Comparison of ENCODE assay signal across 6 worm cellular contexts in genomic region chrIV:4093087-4093486, ce11.
A peak's percentile ranks its signal among the peaks of the same experiment; 100 is the strongest.
TF ChIP-seq lines count a peak whose summit lies in the region.

No protein-coding gene starts in this region.

TF ChIP-seq in whole organism, L1 larva, 84 proteins besides CTCF, POLR2A, EP300 and RAD21 (continued from another document and continues in another):
- TF ChIP-seq fkh-4 (tag; optimal IDR thresholded peaks at IDR 0.05; lab: Kevin White, UChicago; ENCODE audit: borderline replicate concordance) (no peak), dsc-1 (tag; optimal IDR thresholded peaks at IDR 0.05; lab: Kevin White, UChicago) (peak; percentile 70), sox-4 (tag; optimal IDR thresholded peaks at IDR 0.05; lab: Kevin White, UChicago) (no peak), aha-1 (tag; optimal IDR thresholded peaks at IDR 0.05; lab: Kevin White, UChicago) (no peak), snu-23 (GFP tag; optimal IDR thresholded peaks at IDR 0.05; lab: Kevin White, UChicago) (peak; percentile 91), aly-2 (tag; optimal IDR thresholded peaks at IDR 0.05; lab: Kevin White, UChicago) (peak; percentile 19), unc-86 (tag; optimal IDR thresholded peaks at IDR 0.05; lab: Kevin White, UChicago) (peak; percentile 80), dpl-1 (GFP tag; optimal IDR thresholded peaks at IDR 0.05; lab: Kevin White, UChicago) (peak; percentile 21 to 58 (median 55)), mep-1 (tag; optimal IDR thresholded peaks at IDR 0.05; lab: Kevin White, UChicago) (peak; percentile 67), nhr-77 (tag; optimal IDR thresholded peaks at IDR 0.05; lab: Kevin White, UChicago) (peak; percentile 3), nhr-76 (tag; optimal IDR thresholded peaks at IDR 0.05; lab: Kevin White, UChicago) (no peak), nhr-19 (GFP tag; conservative IDR thresholded peaks at IDR 0.05; lab: Robert Waterston, UW) (peak; percentile 77), fos-1 (tag; optimal IDR thresholded peaks at IDR 0.05; lab: Kevin White, UChicago) (peak; percentile 71), mdl-1 (tag; optimal IDR thresholded peaks at IDR 0.05; lab: Kevin White, UChicago) (peak in 1 of 2 experiments; percentile 45), C04F5.9 (tag; optimal IDR thresholded peaks at IDR 0.05; lab: Kevin White, UChicago) (peak; percentile 17), fkh-8 (tag; optimal IDR thresholded peaks at IDR 0.05; lab: Kevin White, UChicago) (peak; percentile 74), Y116A8C.19 (tag; optimal IDR thresholded peaks at IDR 0.05; lab: Kevin White, UChicago; ENCODE audit: borderline replicate concordance) (no peak), nhr-90 (tag; optimal IDR thresholded peaks at IDR 0.05; lab: Kevin White, UChicago; ENCODE audit: poor library complexity) (peak; percentile 68), pag-3 (tag; optimal IDR thresholded peaks at IDR 0.05; lab: Kevin White, UChicago; ENCODE audit: borderline replicate concordance, insufficient read depth) (no peak), F16B12.6 (tag; optimal IDR thresholded peaks at IDR 0.05; lab: Kevin White, UChicago) (peak; percentile 46), elt-2 (tag; optimal IDR thresholded peaks at IDR 0.05; lab: Kevin White, UChicago) (peak; percentile 24)

TF ChIP-seq in whole organism, L2 larva, 48 proteins besides CTCF, POLR2A, EP300 and RAD21 (continued from another document and continues in another):
- TF ChIP-seq nhr-129 (tag; optimal IDR thresholded peaks at IDR 0.05; lab: Kevin White, UChicago) = peak; percentile 69
- TF ChIP-seq mab-5 (tag; optimal IDR thresholded peaks at IDR 0.05; lab: Kevin White, UChicago) = peak; percentile 23
- TF ChIP-seq unc-55 (GFP tag; optimal IDR thresholded peaks at IDR 0.05; lab: Kevin White, UChicago) = peak; percentile 84
- no peak for TF ChIP-seq ZK546.5 (tag; optimal IDR thresholded peaks at IDR 0.05; lab: Kevin White, UChicago)
- TF ChIP-seq mbf-1 (tag; optimal IDR thresholded peaks at IDR 0.05; lab: Kevin White, UChicago) = no peak
- peak; percentile 57 for TF ChIP-seq nhr-21 (tag; optimal IDR thresholded peaks at IDR 0.05; lab: Kevin White, UChicago)
- TF ChIP-seq sma-9 (GFP tag; optimal IDR thresholded peaks at IDR 0.05; lab: Kevin White, UChicago) = peak; percentile 89
- no peak for TF ChIP-seq sma-9 (tag; optimal IDR thresholded peaks at IDR 0.05; lab: Kevin White, UChicago)
- no peak for TF ChIP-seq nhr-11 (tag; optimal IDR thresholded peaks at IDR 0.05; lab: Kevin White, UChicago)
- no peak for TF ChIP-seq alr-1 (tag; optimal IDR thresholded peaks at IDR 0.05; lab: Kevin White, UChicago)
- peak; percentile 49 for TF ChIP-seq snpc-4 (tag; optimal IDR thresholded peaks at IDR 0.05; lab: Kevin White, UChicago)
- TF ChIP-seq sma-3 (GFP tag; optimal IDR thresholded peaks at IDR 0.05; lab: Kevin White, UChicago) = peak; percentile 84
- TF ChIP-seq ztf-11 (tag; optimal IDR thresholded peaks at IDR 0.05; lab: Kevin White, UChicago) = no peak
- TF ChIP-seq lsy-2 (tag; optimal IDR thresholded peaks at IDR 0.05; lab: Kevin White, UChicago) = peak; percentile 62 to 83
- no peak for TF ChIP-seq dmd-4 (tag; optimal IDR thresholded peaks at IDR 0.05; lab: Kevin White, UChicago)
- peak; percentile 4 for TF ChIP-seq lin-11 (tag; optimal IDR thresholded peaks at IDR 0.05; lab: Kevin White, UChicago)
- peak in 1 of 2 experiments; percentile 58 for TF ChIP-seq mdl-1 (tag; optimal IDR thresholded peaks at IDR 0.05; lab: Kevin White, UChicago)
- TF ChIP-seq C34F6.9 (tag; optimal IDR thresholded peaks at IDR 0.05; lab: Kevin White, UChicago) = peak; percentile 78
- peak; percentile 54 for TF ChIP-seq zag-1 (tag; optimal IDR thresholded peaks at IDR 0.05; lab: Kevin White, UChicago)
- peak; percentile 26 for TF ChIP-seq Y55F3AM.14 (GFP tag; optimal IDR thresholded peaks at IDR 0.05; lab: Kevin White, UChicago)
- peak; percentile 67 for TF ChIP-seq egl-27 (tag; optimal IDR thresholded peaks at IDR 0.05; lab: Kevin White, UChicago)
- peak; percentile 51 for TF ChIP-seq nhr-25 (tag; optimal IDR thresholded peaks at IDR 0.05; lab: Kevin White, UChicago)
- TF ChIP-seq sem-4 (tag; optimal IDR thresholded peaks at IDR 0.05; lab: Kevin White, UChicago) = peak; percentile 54

TF ChIP-seq in whole organism, L3 larva, 47 proteins besides CTCF, POLR2A, EP300 and RAD21 (continued from another document and continues in another):
- no peak for TF ChIP-seq mml-1 (tag; optimal IDR thresholded peaks at IDR 0.05; lab: Kevin White, UChicago)
- TF ChIP-seq sea-2 (GFP tag; optimal IDR thresholded peaks at IDR 0.05; lab: Kevin White, UChicago) = no peak
- TF ChIP-seq nhr-77 (tag; optimal IDR thresholded peaks at IDR 0.05; lab: Kevin White, UChicago) = no peak
- peak; percentile 64 for TF ChIP-seq lsy-12 (tag; optimal IDR thresholded peaks at IDR 0.05; lab: Kevin White, UChicago)
- TF ChIP-seq ztf-4 (tag; optimal IDR thresholded peaks at IDR 0.05; lab: Kevin White, UChicago) = no peak
- no peak for TF ChIP-seq daf-12 (tag; optimal IDR thresholded peaks at IDR 0.05; lab: Kevin White, UChicago)
- no peak for TF ChIP-seq nhr-237 (tag; optimal IDR thresholded peaks at IDR 0.05; lab: Kevin White, UChicago)
- TF ChIP-seq nhr-12 (tag; optimal IDR thresholded peaks at IDR 0.05; lab: Kevin White, UChicago) = no peak
- TF ChIP-seq ceh-16 (tag; optimal IDR thresholded peaks at IDR 0.05; lab: Kevin White, UChicago) = no peak
- peak; percentile 77 for TF ChIP-seq jun-1 (tag; optimal IDR thresholded peaks at IDR 0.05; lab: Kevin White, UChicago)
- no peak for TF ChIP-seq fkh-2 (tag; optimal IDR thresholded peaks at IDR 0.05; lab: Kevin White, UChicago)
- TF ChIP-seq R02D3.7 (tag; optimal IDR thresholded peaks at IDR 0.05; lab: Kevin White, UChicago) = peak; percentile 66
- TF ChIP-seq unc-39 (tag; optimal IDR thresholded peaks at IDR 0.05; lab: Kevin White, UChicago) = no peak
- peak; percentile 42 for TF ChIP-seq tbx-2 (tag; optimal IDR thresholded peaks at IDR 0.05; lab: Kevin White, UChicago)
- TF ChIP-seq unc-62 (GFP tag; optimal IDR thresholded peaks at IDR 0.05; lab: Kevin White, UChicago) = peak; percentile 34
- no peak for TF ChIP-seq ZK546.5 (tag; optimal IDR thresholded peaks at IDR 0.05; lab: Kevin White, UChicago)
- TF ChIP-seq zag-1 (tag; optimal IDR thresholded peaks at IDR 0.05; lab: Kevin White, UChicago) = no peak
- TF ChIP-seq elt-1 (tag; optimal IDR thresholded peaks at IDR 0.05; lab: Kevin White, UChicago) = no peak
- TF ChIP-seq nhr-23 (tag; optimal IDR thresholded peaks at IDR 0.05; lab: Kevin White, UChicago) = peak; percentile 51
- no peak for TF ChIP-seq ztf-11 (tag; optimal IDR thresholded peaks at IDR 0.05; lab: Kevin White, UChicago)
- TF ChIP-seq aly-2 (tag; optimal IDR thresholded peaks at IDR 0.05; lab: Kevin White, UChicago) = no peak
- peak; percentile 64 for TF ChIP-seq nhr-43 (tag; optimal IDR thresholded peaks at IDR 0.05; lab: Kevin White, UChicago; ENCODE audit: poor library complexity, severe bottlenecking)
- TF ChIP-seq nhr-67 (tag; optimal IDR thresholded peaks at IDR 0.05; lab: Kevin White, UChicago) = no peak
- peak; percentile 62 for TF ChIP-seq fos-1 (tag; optimal IDR thresholded peaks at IDR 0.05; lab: Kevin White, UChicago)

TF ChIP-seq in whole organism, L4 larva, 104 proteins besides CTCF, POLR2A, EP300 and RAD21 (continued from another document and continues in another):
- TF ChIP-seq dve-1 (tag; optimal IDR thresholded peaks at IDR 0.05; lab: Kevin White, UChicago; ENCODE audit: insufficient read depth) (peak; percentile 89), mdl-1 (tag; optimal IDR thresholded peaks at IDR 0.05; lab: Kevin White, UChicago) (peak in 1 of 2 experiments; percentile 59), pha-4 (GFP tag; IDR thresholded peaks at IDR 0.05; lab: Robert Waterston, UW) (peak; percentile 72), pha-4 (tag; optimal IDR thresholded peaks at IDR 0.05; lab: Kevin White, UChicago) (no peak), nhr-28 (tag; optimal IDR thresholded peaks at IDR 0.05; lab: Kevin White, UChicago) (peak; percentile 56), hlh-30 (tag; optimal IDR thresholded peaks at IDR 0.05; lab: Kevin White, UChicago; ENCODE audit: insufficient read depth) (peak; percentile 64), ceh-44 (GFP tag; IDR thresholded peaks at IDR 0.05; lab: Robert Waterston, UW) (no peak), ceh-20 (GFP tag; IDR thresholded peaks at IDR 0.05; lab: Robert Waterston, UW) (peak; percentile 63; the same call in 1 of the 2 replicates), dmd-6 (GFP tag; IDR thresholded peaks at IDR 0.05; lab: Robert Waterston, UW) (peak; percentile 75), lin-13 (GFP tag; optimal IDR thresholded peaks at IDR 0.05; lab: Kevin White, UChicago) (no peak), mxl-2 (GFP tag; conservative IDR thresholded peaks at IDR 0.05; lab: Robert Waterston, UW) (no peak), nhr-102 (tag; optimal IDR thresholded peaks at IDR 0.05; lab: Kevin White, UChicago) (peak; percentile 33), nhr-6 (tag; optimal IDR thresholded peaks at IDR 0.05; lab: Kevin White, UChicago) (peak; percentile 18), T26A8.4 (GFP tag; IDR thresholded peaks at IDR 0.05; lab: Robert Waterston, UW) (peak; percentile 53; the same call in 1 of the 2 replicates), zip-2 (tag; optimal IDR thresholded peaks at IDR 0.05; lab: Kevin White, UChicago) (no peak), zfp-2 (tag; optimal IDR thresholded peaks at IDR 0.05; lab: Kevin White, UChicago) (peak; percentile 3), mes-2 (tag; optimal IDR thresholded peaks at IDR 0.05; lab: Kevin White, UChicago; ENCODE audit: poor library complexity, severe bottlenecking) (peak; percentile 72), ceh-28 (tag; optimal IDR thresholded peaks at IDR 0.05; lab: Kevin White, UChicago) (peak; percentile 62), madf-5 (GFP tag; IDR thresholded peaks at IDR 0.05; lab: Robert Waterston, UW) (no peak), lsy-2 (tag; optimal IDR thresholded peaks at IDR 0.05; lab: Kevin White, UChicago) (peak in 1 of 2 experiments; percentile 69), daf-16 (GFP tag; optimal IDR thresholded peaks at IDR 0.05; lab: Kevin White, UChicago) (peak in 1 of 2 experiments; percentile 28), daf-16 (tag; optimal IDR thresholded peaks at IDR 0.05; lab: Kevin White, UChicago) (peak; percentile 54)

TF ChIP-seq in whole organism, late embryonic, 69 proteins besides CTCF, POLR2A, EP300 and RAD21 (continued from another document and continues in another):
- TF ChIP-seq ceh-9 (tag; optimal IDR thresholded peaks at IDR 0.05; lab: Kevin White, UChicago) (no peak), eyg-1 (tag; optimal IDR thresholded peaks at IDR 0.05; lab: Kevin White, UChicago) (no peak), unc-55 (GFP tag; optimal IDR thresholded peaks at IDR 0.05; lab: Kevin White, UChicago) (peak; percentile 8), dve-1 (tag; optimal IDR thresholded peaks at IDR 0.05; lab: Kevin White, UChicago) (peak; percentile 21), ahr-1 (tag; optimal IDR thresholded peaks at IDR 0.05; lab: Kevin White, UChicago) (no peak), pat-9 (tag; optimal IDR thresholded peaks at IDR 0.05; lab: Kevin White, UChicago) (no peak), pha-4 (tag; optimal IDR thresholded peaks at IDR 0.05; lab: Kevin White, UChicago) (no peak), tbx-2 (tag; optimal IDR thresholded peaks at IDR 0.05; lab: Kevin White, UChicago) (peak; percentile 29), ceh-34 (tag; optimal IDR thresholded peaks at IDR 0.05; lab: Kevin White, UChicago) (peak; percentile 27), nhr-11 (tag; optimal IDR thresholded peaks at IDR 0.05; lab: Kevin White, UChicago) (no peak), elt-2 (tag; optimal IDR thresholded peaks at IDR 0.05; lab: Kevin White, UChicago) (no peak), ceh-6 (GFP tag; optimal IDR thresholded peaks at IDR 0.05; lab: Kevin White, UChicago) (no peak), hlh-6 (tag; optimal IDR thresholded peaks at IDR 0.05; lab: Kevin White, UChicago) (no peak), unc-86 (tag; optimal IDR thresholded peaks at IDR 0.05; lab: Kevin White, UChicago) (no peak), ceh-45 (GFP tag; IDR thresholded peaks at IDR 0.05; lab: Robert Waterston, UW) (no peak), ceh-24 (tag; optimal IDR thresholded peaks at IDR 0.05; lab: Kevin White, UChicago) (no peak), ceh-2 (tag; optimal IDR thresholded peaks at IDR 0.05; lab: Kevin White, UChicago) (peak; percentile 17), sox-4 (tag; optimal IDR thresholded peaks at IDR 0.05; lab: Kevin White, UChicago) (no peak), sdc-2 (tag; optimal IDR thresholded peaks at IDR 0.05; lab: Kevin White, UChicago) (no peak), K02D7.2 (tag; optimal IDR thresholded peaks at IDR 0.05; lab: Kevin White, UChicago) (no peak), tbx-7 (tag; optimal IDR thresholded peaks at IDR 0.05; lab: Kevin White, UChicago) (no peak), F13H6.1 (tag; optimal IDR thresholded peaks at IDR 0.05; lab: Kevin White, UChicago) (peak; percentile 20), nfya-1 (tag; optimal IDR thresholded peaks at IDR 0.05; lab: Kevin White, UChicago) (peak; percentile 74), ceh-14 (tag; optimal IDR thresholded peaks at IDR 0.05; lab: Kevin White, UChicago) (no peak), T23F11.4 (GFP tag; optimal IDR thresholded peaks at IDR 0.05; lab: Kevin White, UChicago) (no peak), pha-2 (tag; optimal IDR thresholded peaks at IDR 0.05; lab: Kevin White, UChicago) (no peak), odd-2 (tag; optimal IDR thresholded peaks at IDR 0.05; lab: Kevin White, UChicago) (no peak), lin-11 (tag; optimal IDR thresholded peaks at IDR 0.05; lab: Kevin White, UChicago) (no peak)

TF ChIP-seq in whole organism, young adult, 124 proteins besides CTCF, POLR2A, EP300 and RAD21 (continued from another document):
- TF ChIP-seq ZK185.1 (tag; optimal IDR thresholded peaks at IDR 0.05; lab: Kevin White, UChicago; ENCODE audit: poor library complexity, severe bottlenecking) (peak; percentile 65), ceh-27 (GFP tag; optimal IDR thresholded peaks at IDR 0.05; lab: Kevin White, UChicago) (peak; percentile 41), mcd-1 (GFP tag; IDR thresholded peaks at IDR 0.05; lab: Robert Waterston, UW) (peak; percentile 56), ztf-26 (tag; optimal IDR thresholded peaks at IDR 0.05; lab: Kevin White, UChicago) (peak; percentile 19), ztf-18 (tag; optimal IDR thresholded peaks at IDR 0.05; lab: Kevin White, UChicago) (peak; percentile 0), F23B12.7 (tag; optimal IDR thresholded peaks at IDR 0.05; lab: Kevin White, UChicago; ENCODE audit: insufficient read depth) (no peak), B0336.3 (GFP tag; IDR thresholded peaks at IDR 0.05; lab: Robert Waterston, UW) (peak; percentile 54; the same call in 1 of the 2 replicates), attf-5 (GFP tag; optimal IDR thresholded peaks at IDR 0.05; lab: Kevin White, UChicago) (peak; percentile 81), lin-54 (GFP tag; optimal IDR thresholded peaks at IDR 0.05; lab: Kevin White, UChicago) (peak; percentile 3)
TF ChIP-seq in whole organism, young adult: peak in this region for 24.
